Fruit fly (Drosophila melanogaster) whole organism, wandering third instar larva: ENCODE results near the gene wtrw.

Experiments
- Abd-B ChIP-seq: fragments of >200 bp; optimal IDR thresholded peaks from 2 replicates; lab custom pipeline; 2017; ENCODE audit warnings: missing biosample characterization, missing genetic modification characterization
- CG32264 ChIP-seq: fragments of 200-800 bp; sonication (Bioruptor generic); optimal IDR thresholded peaks from 2 replicates; lab custom pipeline; 2016; ENCODE audit warnings: missing biosample characterization, missing genetic modification characterization
- CG9705 ChIP-seq: fragments of 200-800 bp; sonication (Bioruptor generic); optimal IDR thresholded peaks from 2 replicates; lab custom pipeline; 2018; ENCODE audit warnings: missing biosample characterization, mild to moderate bottlenecking, missing genetic modification characterization
- CrebA ChIP-seq: fragments of 200-800 bp; sonication (Bioruptor generic); optimal IDR thresholded peaks from 2 replicates; lab custom pipeline; 2016; ENCODE audit warnings: missing biosample characterization, mild to moderate bottlenecking, missing genetic modification characterization, borderline replicate concordance
- Dif ChIP-seq: fragments of 200-275, 200-300 bp; sonication (Bioruptor generic); optimal IDR thresholded peaks from 2 replicates; lab custom pipeline; 2018; ENCODE audit warnings: missing biosample characterization, missing genetic modification characterization; ENCODE audit not compliant: partially characterized antibody
- GATAd ChIP-seq: sonication (Bioruptor generic); optimal IDR thresholded peaks from 2 replicates; lab custom pipeline; 2016; ENCODE audit warnings: missing biosample characterization, missing genetic modification characterization
- Hnf4 ChIP-seq: fragments of 200-800 bp; sonication (Bioruptor generic); optimal IDR thresholded peaks from 2 replicates; lab custom pipeline; 2016; ENCODE audit warnings: missing biosample characterization, mild to moderate bottlenecking, missing genetic modification characterization
- Hr78 ChIP-seq: fragments of >200 bp; optimal IDR thresholded peaks from 2 replicates; lab custom pipeline; 2017; ENCODE audit warnings: missing biosample characterization, missing genetic modification characterization
- Jra ChIP-seq: sonication (Bioruptor generic); optimal IDR thresholded peaks from 2 replicates; lab custom pipeline; 2016; ENCODE audit warnings: missing biosample characterization, missing genetic modification characterization
- Mio ChIP-seq: sonication (Bioruptor generic); optimal IDR thresholded peaks from 2 replicates; lab custom pipeline; 2016; ENCODE audit warnings: missing biosample characterization, missing genetic modification characterization
- Myc ChIP-seq: fragments of >200 bp; optimal IDR thresholded peaks from 2 replicates; lab custom pipeline; 2017
- N ChIP-seq: fragments of >200 bp; optimal IDR thresholded peaks from 2 replicates; lab custom pipeline; 2018; ENCODE audit warnings: missing biosample characterization, missing external identifiers, missing genetic modification characterization
- OdsH ChIP-seq: fragments of 200-800 bp; sonication (Bioruptor generic); optimal IDR thresholded peaks from 2 replicates; lab custom pipeline; 2016; ENCODE audit warnings: missing biosample characterization, mild to moderate bottlenecking, missing genetic modification characterization
- Rel ChIP-seq, 2 experiments: fragments of 200-800 bp; sonication (Bioruptor generic) in 1 of 2; optimal IDR thresholded peaks; 2 replicates in 1 of 2; 3 replicates in 1 of 2; lab custom pipeline; 2016 to 2019; ENCODE audit warnings: mild to moderate bottlenecking in 2 of 2, missing biosample characterization in 2 of 2, missing genetic modification characterization in 2 of 2, moderate library complexity in 1 of 2
- br ChIP-seq: fragments of 200-800 bp; sonication (Bioruptor generic); optimal IDR thresholded peaks from 2 replicates; lab custom pipeline; 2016; ENCODE audit warnings: missing biosample characterization, missing genetic modification characterization
- brk ChIP-seq: fragments of 200-800 bp; sonication (Bioruptor generic); optimal IDR thresholded peaks from 2 replicates; lab custom pipeline; 2016; ENCODE audit warnings: missing biosample characterization, mild to moderate bottlenecking, missing genetic modification characterization
- dmrt93B ChIP-seq: fragments of 200-800 bp; sonication (Bioruptor generic); optimal IDR thresholded peaks from 2 replicates; lab custom pipeline; 2018; ENCODE audit warnings: missing biosample characterization, mild to moderate bottlenecking, missing genetic modification characterization
- dsf ChIP-seq: sonication (Bioruptor generic); optimal IDR thresholded peaks from 2 replicates; lab custom pipeline; 2016; ENCODE audit warnings: missing biosample characterization, missing genetic modification characterization, borderline replicate concordance
- ey ChIP-seq: fragments of 200-800 bp; sonication (Bioruptor generic); optimal IDR thresholded peaks from 2 replicates; lab custom pipeline; 2016; ENCODE audit warnings: missing biosample characterization, missing genetic modification characterization
- foxo ChIP-seq, 2 experiments: fragments of 200-800 bp; sonication (Bioruptor generic); optimal IDR thresholded peaks; 2 replicates in 1 of 2; 3 replicates in 1 of 2; lab custom pipeline; 2016 to 2017; ENCODE audit warnings: missing biosample characterization in 2 of 2, missing genetic modification characterization in 2 of 2
- fru ChIP-seq: fragments of 200-800 bp; sonication (Bioruptor generic); optimal IDR thresholded peaks from 3 replicates; lab custom pipeline; 2016; ENCODE audit warnings: missing biosample characterization, mild to moderate bottlenecking, missing genetic modification characterization
- h ChIP-seq: fragments of 200-800 bp; sonication (Bioruptor generic); optimal IDR thresholded peaks from 3 replicates; lab custom pipeline; 2016; ENCODE audit warnings: missing biosample characterization, mild to moderate bottlenecking, missing genetic modification characterization
- pan ChIP-seq: fragments of >200 bp; optimal IDR thresholded peaks from 2 replicates; lab custom pipeline; 2017
- rgr ChIP-seq: fragments of 200-800 bp; sonication (Bioruptor generic); optimal IDR thresholded peaks from 3 replicates; lab custom pipeline; 2016; ENCODE audit warnings: missing biosample characterization, mild to moderate bottlenecking, missing genetic modification characterization
- sage ChIP-seq: fragments of 200-800 bp; sonication (Bioruptor generic); optimal IDR thresholded peaks from 2 replicates; lab custom pipeline; 2016; ENCODE audit warnings: missing biosample characterization, mild to moderate bottlenecking, missing genetic modification characterization
- sv ChIP-seq: fragments of 200-800 bp; sonication (Bioruptor generic); optimal IDR thresholded peaks from 3 replicates; lab custom pipeline; 2016; ENCODE audit warnings: missing biosample characterization, missing genetic modification characterization
- tai ChIP-seq: sonication (Bioruptor generic); optimal IDR thresholded peaks from 2 replicates; lab custom pipeline; 2016; ENCODE audit warnings: missing biosample characterization, missing genetic modification characterization
- usp ChIP-seq: fragments of >200 bp; optimal IDR thresholded peaks from 2 replicates; lab custom pipeline; 2017; ENCODE audit warnings: missing biosample characterization, missing genetic modification characterization

Gene wtrw

dm6 chr3R:7892246-7893000 lies 1.3 kb downstream of the wtrw start:
- TF ChIP-seq pan (lab: Kevin White, UChicago), result no peak
- TF ChIP-seq Hnf4 (GFP tag; lab: Kevin White, UChicago), result no peak
- TF ChIP-seq fru (GFP tag; lab: Kevin White, UChicago), result peak; percentile 37
- no peak for TF ChIP-seq CG9705 (GFP tag; lab: Kevin White, UChicago)
- peak in 1 of 2 experiments; percentile 46 for TF ChIP-seq foxo (GFP tag; optimal IDR thresholded peaks at IDR 0.05; lab: Kevin White, UChicago)
- TF ChIP-seq h (GFP tag; lab: Kevin White, UChicago), result peak; percentile 43
- TF ChIP-seq OdsH (GFP tag; lab: Kevin White, UChicago), result no peak

dm6 chr3R:7894586-7894985 lies 3.5 kb downstream of the wtrw start:
- TF ChIP-seq foxo (GFP tag; optimal IDR thresholded peaks at IDR 0.05; lab: Kevin White, UChicago), result no peak
- no peak for TF ChIP-seq CrebA (GFP tag; lab: Kevin White, UChicago)
- TF ChIP-seq Jra, result no peak
- TF ChIP-seq OdsH (GFP tag; lab: Kevin White, UChicago), result no peak
- TF ChIP-seq tai (GFP tag; lab: Kevin White, UChicago), result no peak
- TF ChIP-seq br (GFP tag; lab: Kevin White, UChicago), result no peak
- no peak for TF ChIP-seq Myc
- no peak for TF ChIP-seq Abd-B (GFP tag; lab: Kevin White, UChicago)
- no peak for TF ChIP-seq Dif (GFP tag; lab: Kevin White, UChicago)
- TF ChIP-seq N (GFP tag; lab: Kevin White, UChicago), result no peak
- TF ChIP-seq sage (GFP tag; lab: Kevin White, UChicago), result no peak
- no peak for TF ChIP-seq usp (GFP tag; lab: Kevin White, UChicago)
- no peak for TF ChIP-seq Mio (GFP tag; lab: Kevin White, UChicago)
- no peak for TF ChIP-seq h (GFP tag; lab: Kevin White, UChicago)
- no peak for TF ChIP-seq dsf
- no peak for TF ChIP-seq Hnf4 (GFP tag; lab: Kevin White, UChicago)

dm6 chr3R:7895457-7895856 lies 4.3 kb downstream of the wtrw start:
- no peak for TF ChIP-seq Jra
- TF ChIP-seq Mio (GFP tag; lab: Kevin White, UChicago), result no peak
- no peak for TF ChIP-seq Hr78 (GFP tag; lab: Kevin White, UChicago)
- no peak for TF ChIP-seq tai (GFP tag; lab: Kevin White, UChicago)
- no peak for TF ChIP-seq CG32264 (GFP tag; lab: Kevin White, UChicago)
- TF ChIP-seq pan (lab: Kevin White, UChicago), result no peak
- peak; percentile 41 for TF ChIP-seq fru (GFP tag; lab: Kevin White, UChicago)
- TF ChIP-seq br (GFP tag; lab: Kevin White, UChicago), result no peak
- peak; percentile 19 for TF ChIP-seq sv (GFP tag; lab: Kevin White, UChicago)
- TF ChIP-seq GATAd (GFP tag; lab: Kevin White, UChicago), result no peak
- TF ChIP-seq Abd-B (GFP tag; lab: Kevin White, UChicago), result no peak
- TF ChIP-seq OdsH (GFP tag; lab: Kevin White, UChicago), result no peak
- TF ChIP-seq Hnf4 (GFP tag; lab: Kevin White, UChicago), result no peak
- no peak for TF ChIP-seq brk (GFP tag; lab: Kevin White, UChicago)
- no peak for TF ChIP-seq dmrt93B
- TF ChIP-seq ey (GFP tag; lab: Kevin White, UChicago), result no peak

dm6 chr3R:7899277-7899676 lies 8.1 kb downstream of the wtrw start:
- no peak for TF ChIP-seq Mio (GFP tag; lab: Kevin White, UChicago)
- no peak for TF ChIP-seq sage (GFP tag; lab: Kevin White, UChicago)
- no peak for TF ChIP-seq Dif (GFP tag; lab: Kevin White, UChicago)
- no peak for TF ChIP-seq Abd-B (GFP tag; lab: Kevin White, UChicago)
- TF ChIP-seq rgr (GFP tag; lab: Kevin White, UChicago), result no peak
- TF ChIP-seq tai (GFP tag; lab: Kevin White, UChicago), result no peak
- TF ChIP-seq dsf, result no peak
- no peak for TF ChIP-seq GATAd (GFP tag; lab: Kevin White, UChicago)
- TF ChIP-seq N (GFP tag; lab: Kevin White, UChicago), result no peak
- TF ChIP-seq Rel (GFP tag; optimal IDR thresholded peaks at IDR 0.05; lab: Kevin White, UChicago), result no peak
- no peak for TF ChIP-seq Rel (tag; optimal IDR thresholded peaks at IDR 0.05; lab: Kevin White, UChicago)
- no peak for TF ChIP-seq foxo (GFP tag; optimal IDR thresholded peaks at IDR 0.05; lab: Kevin White, UChicago)
- TF ChIP-seq h (GFP tag; lab: Kevin White, UChicago), result no peak
- no peak for TF ChIP-seq br (GFP tag; lab: Kevin White, UChicago)
